Fruit fly (Drosophila melanogaster) whole organism, embryonic: Measurements from ENCODE around the gene AGO2.

Experiments
- Adf1 ChIP-seq: fragments of 200-800 bp; sonication (Bioruptor generic); IDR thresholded peaks from 2 replicates; pipeline ENCODE4 v1.3.6; 2022; ENCODE audit warnings: missing biosample characterization, missing genetic modification characterization
- Atf-2 ChIP-seq: fragments of 200-800 bp; sonication (Bioruptor generic); optimal IDR thresholded peaks from 2 replicates; lab custom pipeline; 2016; ENCODE audit warnings: missing biosample characterization, missing genetic modification characterization
- BtbVII ChIP-seq: fragments of 200-800 bp; sonication (Bioruptor generic); optimal IDR thresholded peaks from 3 replicates; lab custom pipeline; 2017; ENCODE audit warnings: missing biosample characterization, mild to moderate bottlenecking, missing genetic modification characterization
- CG10462 ChIP-seq: fragments of 200-800 bp; sonication (Bioruptor generic); optimal IDR thresholded peaks from 2 replicates; lab custom pipeline; 2016; ENCODE audit warnings: missing biosample characterization, missing genetic modification characterization
- CG12104 ChIP-seq: fragments of 200-800 bp; sonication (Bioruptor generic); optimal IDR thresholded peaks from 3 replicates; lab custom pipeline; 2016; ENCODE audit warnings: missing biosample characterization, missing genetic modification characterization
- CG15011 ChIP-seq: fragments of 200-800 bp; sonication (Bioruptor generic); optimal IDR thresholded peaks from 3 replicates; lab custom pipeline; 2018; ENCODE audit warnings: missing biosample characterization, mild to moderate bottlenecking, missing genetic modification characterization
- CG15269 ChIP-seq: fragments of 200-800 bp; sonication (Bioruptor generic); optimal IDR thresholded peaks from 2 replicates; lab custom pipeline; 2018; ENCODE audit warnings: missing biosample characterization, mild to moderate bottlenecking, missing genetic modification characterization, moderate library complexity
- CG15601 ChIP-seq: fragments of 200-800 bp; sonication (Bioruptor generic); optimal IDR thresholded peaks from 3 replicates; lab custom pipeline; 2019; ENCODE audit warnings: missing biosample characterization, mild to moderate bottlenecking, missing genetic modification characterization, moderate library complexity
- CG1602 ChIP-seq: fragments of 200-800 bp; sonication (Bioruptor generic); optimal IDR thresholded peaks from 3 replicates; lab custom pipeline; 2016; ENCODE audit warnings: missing biosample characterization, missing genetic modification characterization
- CG1603 ChIP-seq: fragments of 200-800 bp; sonication (Bioruptor generic); optimal IDR thresholded peaks from 2 replicates; lab custom pipeline; 2019; ENCODE audit warnings: missing biosample characterization, mild to moderate bottlenecking, missing genetic modification characterization, moderate library complexity
- CG3726 ChIP-seq: fragments of 200-800 bp; sonication (Bioruptor generic); IDR thresholded peaks from 3 replicates; pipeline ENCODE4, ENCODE4 v1.3.6; 2022; ENCODE audit warnings: missing biosample characterization, missing genetic modification characterization
- CG3838 ChIP-seq: fragments of 200-800 bp; sonication (Bioruptor generic); optimal IDR thresholded peaks from 3 replicates; lab custom pipeline; 2016; ENCODE audit warnings: missing biosample characterization, missing genetic modification characterization
- CG3847 ChIP-seq: fragments of 200-800 bp; sonication (Bioruptor generic); IDR thresholded peaks from 2 replicates; pipeline ENCODE4 v1.3.6; 2022; ENCODE audit warnings: missing biosample characterization, missing genetic modification characterization
- CG4424 ChIP-seq: fragments of 200-800 bp; sonication (Bioruptor generic); optimal IDR thresholded peaks from 3 replicates; lab custom pipeline; 2016; ENCODE audit warnings: missing biosample characterization, missing genetic modification characterization
- CG4820 ChIP-seq: fragments of 200-800 bp; sonication (Bioruptor generic); optimal IDR thresholded peaks from 3 replicates; lab custom pipeline; 2016; ENCODE audit warnings: missing biosample characterization, missing genetic modification characterization
- CG4854 ChIP-seq: fragments of 200-800 bp; sonication (Bioruptor generic); optimal IDR thresholded peaks from 2 replicates; lab custom pipeline; 2016; ENCODE audit warnings: missing biosample characterization, missing genetic modification characterization, inconsistent platforms
- CG6683 ChIP-seq: fragments of 200-800 bp; sonication (Bioruptor generic); optimal IDR thresholded peaks from 2 replicates; lab custom pipeline; 2017; ENCODE audit warnings: missing biosample characterization, mild to moderate bottlenecking, missing genetic modification characterization, missing genetic modification reagents
- CG7928 ChIP-seq: fragments of 200-800 bp; sonication (Bioruptor generic); optimal IDR thresholded peaks from 2 replicates; lab custom pipeline; 2017; ENCODE audit warnings: missing biosample characterization, mild to moderate bottlenecking, missing genetic modification characterization
- CG8388 ChIP-seq: fragments of 200-800 bp; sonication (Bioruptor generic); optimal IDR thresholded peaks from 2 replicates; lab custom pipeline; 2019; ENCODE audit warnings: missing biosample characterization, mild to moderate bottlenecking, missing genetic modification characterization, moderate library complexity
- CG8944 ChIP-seq: fragments of 200-800 bp; sonication (Bioruptor generic); optimal IDR thresholded peaks from 3 replicates; lab custom pipeline; 2016; ENCODE audit warnings: missing biosample characterization, missing genetic modification characterization
- CG9797 ChIP-seq: fragments of 200-800 bp; sonication (Bioruptor generic); optimal IDR thresholded peaks from 3 replicates; lab custom pipeline; 2018; ENCODE audit warnings: missing biosample characterization, mild to moderate bottlenecking, missing genetic modification characterization
- CG9876 ChIP-seq: fragments of 200-800 bp; sonication (Bioruptor generic); optimal IDR thresholded peaks from 2 replicates; lab custom pipeline; 2016; ENCODE audit warnings: missing biosample characterization, missing genetic modification characterization
- Camta ChIP-seq: fragments of 200-800 bp; sonication (Bioruptor generic); optimal IDR thresholded peaks from 2 replicates; lab custom pipeline; 2016; ENCODE audit warnings: missing biosample characterization, missing genetic modification characterization
- D ChIP-seq, 2 experiments: fragments of 200-800 bp in 1 of 2; fragments of >200 bp in 1 of 2; sonication (Bioruptor generic) in 1 of 2; optimal IDR thresholded peaks; 2 replicates in 1 of 2; 3 replicates in 1 of 2; lab custom pipeline; 2017; ENCODE audit warnings: mild to moderate bottlenecking in 1 of 2, missing biosample characterization in 1 of 2, missing genetic modification characterization in 1 of 2, missing genetic modification reagents in 1 of 2
- D19A ChIP-seq: fragments of 200-800 bp; optimal IDR thresholded peaks from 3 replicates; lab custom pipeline; 2019; ENCODE audit warnings: missing biosample characterization, mild to moderate bottlenecking, missing genetic modification characterization, moderate library complexity
- D19B ChIP-seq: fragments of 200-800 bp; sonication (Bioruptor generic); optimal IDR thresholded peaks from 2 replicates; lab custom pipeline; 2017; ENCODE audit warnings: missing biosample characterization, mild to moderate bottlenecking, missing genetic modification characterization
- Fer2 ChIP-seq: fragments of 200-800 bp; sonication (Bioruptor generic); optimal IDR thresholded peaks from 2 replicates; lab custom pipeline; 2018; ENCODE audit warnings: missing biosample characterization, mild to moderate bottlenecking, missing genetic modification characterization, moderate library complexity
- Fer3 ChIP-seq: fragments of 200-800 bp; sonication (Bioruptor generic); optimal IDR thresholded peaks from 2 replicates; lab custom pipeline; 2018; ENCODE audit warnings: missing biosample characterization, mild to moderate bottlenecking, missing genetic modification characterization, moderate library complexity
- Hmr ChIP-seq: fragments of 200-800 bp; sonication (Bioruptor generic); optimal IDR thresholded peaks from 3 replicates; lab custom pipeline; 2017; ENCODE audit warnings: mild to moderate bottlenecking, missing biosample characterization, missing genetic modification reagents, missing genetic modification characterization
- Hr3 ChIP-seq: fragments of 200-800 bp; sonication (Bioruptor generic); optimal IDR thresholded peaks from 3 replicates; lab custom pipeline; 2016; ENCODE audit warnings: missing biosample characterization, missing genetic modification characterization
- MBD-R2 ChIP-seq: fragments of 200-800 bp; sonication (Bioruptor generic); IDR thresholded peaks from 2 replicates; pipeline ENCODE4 v1.3.6; 2022; ENCODE audit warnings: missing biosample characterization, missing genetic modification characterization
- Mes4 ChIP-seq: fragments of 200-800 bp; sonication (Bioruptor generic); optimal IDR thresholded peaks from 2 replicates; lab custom pipeline; 2016; ENCODE audit warnings: missing biosample characterization, missing genetic modification characterization
- NK7.1 ChIP-seq: fragments of 200-800 bp; sonication (Bioruptor generic); optimal IDR thresholded peaks from 3 replicates; lab custom pipeline; 2016; ENCODE audit warnings: missing biosample characterization, missing genetic modification characterization
- Opbp ChIP-seq: fragments of 200-800 bp; sonication (Bioruptor generic); IDR thresholded peaks from 3 replicates; pipeline ENCODE4 v1.3.6; 2022; ENCODE audit warnings: missing biosample characterization, missing genetic modification characterization; ENCODE audit not compliant: partially characterized antibody
- PHDP ChIP-seq: fragments of 200-800 bp; sonication (Bioruptor generic); optimal IDR thresholded peaks from 3 replicates; lab custom pipeline; 2018; ENCODE audit warnings: missing biosample characterization, mild to moderate bottlenecking, missing genetic modification characterization, moderate library complexity
- Sin3A ChIP-seq: fragments of >200 bp; optimal IDR thresholded peaks from 2 replicates; lab custom pipeline; 2018
- Ssrp ChIP-seq: fragments of 200-800 bp; sonication (Bioruptor generic); optimal IDR thresholded peaks from 2 replicates; lab custom pipeline; 2018; ENCODE audit warnings: missing biosample characterization, mild to moderate bottlenecking, missing genetic modification characterization, moderate library complexity
- Trl ChIP-seq, 3 experiments: fragments of >200 bp in 2 of 3; fragments of 200-800 bp in 1 of 3; sonication (Bioruptor generic) in 1 of 3; optimal IDR thresholded peaks; 2 replicates in 1 of 3; 3 replicates in 2 of 3; lab custom pipeline; 2016 to 2017; ENCODE audit warnings: missing biosample characterization in 1 of 3, missing genetic modification characterization in 1 of 3
- al ChIP-seq: fragments of 200-800 bp; sonication (Bioruptor generic); IDR thresholded peaks from 2 replicates; pipeline ENCODE4 v1.3.6; 2022; ENCODE audit warnings: missing biosample characterization, missing genetic modification characterization
- cad ChIP-seq: fragments of >200 bp; optimal IDR thresholded peaks from 2 replicates; lab custom pipeline; 2017; ENCODE audit warnings: missing biosample characterization, missing genetic modification characterization
- crp ChIP-seq, 2 experiments: fragments of 200-800 bp; sonication (Bioruptor generic); optimal IDR thresholded peaks; 2 replicates in 1 of 2; 3 replicates in 1 of 2; lab custom pipeline; 2017; ENCODE audit warnings: missing biosample characterization in 2 of 2, missing genetic modification characterization in 2 of 2, mild to moderate bottlenecking in 1 of 2, moderate library complexity in 1 of 2
- fd3F ChIP-seq: fragments of 200-800 bp; sonication (Bioruptor generic); optimal IDR thresholded peaks from 2 replicates; lab custom pipeline; 2018; ENCODE audit warnings: missing biosample characterization, mild to moderate bottlenecking, missing genetic modification characterization, moderate library complexity
- hbn ChIP-seq: fragments of 200-800 bp; sonication (Bioruptor generic); IDR thresholded peaks from 2 replicates; pipeline ENCODE4 v1.3.6; 2022; ENCODE audit warnings: missing biosample characterization, missing genetic modification characterization; ENCODE audit not compliant: partially characterized antibody
- hkb ChIP-seq, 2 experiments: fragments of 200-800 bp in 1 of 2; fragments of >200 bp in 1 of 2; sonication (Bioruptor generic) in 1 of 2; IDR thresholded peaks in 1 of 2; optimal IDR thresholded peaks in 1 of 2; 2 replicates each; pipeline versions ENCODE4 v1.3.6 to Lab custom; 2017 to 2022; ENCODE audit warnings: missing biosample characterization in 1 of 2, missing genetic modification characterization in 1 of 2
- jumu ChIP-seq: fragments of 200-800 bp; sonication (Bioruptor generic); optimal IDR thresholded peaks from 3 replicates; lab custom pipeline; 2016; ENCODE audit warnings: missing biosample characterization, missing genetic modification characterization
- lmd ChIP-seq: fragments of 200-800 bp; sonication (Bioruptor generic); IDR thresholded peaks from 2 replicates; pipeline ENCODE4 v1.3.6; 2022; ENCODE audit warnings: missing biosample characterization, missing genetic modification characterization
- repo ChIP-seq: fragments of 200-800 bp; sonication (Bioruptor generic); optimal IDR thresholded peaks from 2 replicates; lab custom pipeline; 2016; ENCODE audit warnings: missing biosample characterization, missing genetic modification characterization
- slbo ChIP-seq: fragments of 200-800 bp; sonication (Bioruptor generic); IDR thresholded peaks from 2 replicates; pipeline ENCODE4 v1.3.6; 2022; ENCODE audit warnings: missing biosample characterization, missing genetic modification characterization
- unc-4 ChIP-seq: fragments of 200-800 bp; sonication (Bioruptor generic); IDR thresholded peaks from 2 replicates; pipeline ENCODE4 v1.3.6; 2022; ENCODE audit warnings: missing biosample characterization, missing genetic modification characterization; ENCODE audit not compliant: partially characterized antibody
- wdn ChIP-seq: fragments of 200-800 bp; sonication (Bioruptor generic); IDR thresholded peaks from 2 replicates; pipeline ENCODE4 v1.3.6; 2022; ENCODE audit warnings: missing biosample characterization, missing genetic modification characterization

AGO2 gene

dm6 chr3L:15523806-15524346 lies 30.0 kb upstream of the AGO2 start, which contains the start of gene CG7945 (continued):
- no peak for TF ChIP-seq CG7928 (GFP tag; lab: Kevin White, UChicago)
- no peak for TF ChIP-seq CG15011
- no peak for TF ChIP-seq Adf1
- TF ChIP-seq slbo (GFP tag; lab: Robert Waterston, UW) = no peak
- TF ChIP-seq CG15269 (tag; lab: Kevin White, UChicago) = no peak
- TF ChIP-seq CG9876 = no peak
- no peak for TF ChIP-seq al (GFP tag; lab: Robert Waterston, UW)
- TF ChIP-seq CG8944 = no peak
- TF ChIP-seq CG12104 = no peak
- TF ChIP-seq CG4854 = no peak
- peak; percentile 70 for TF ChIP-seq CG9797
- TF ChIP-seq cad (GFP tag; lab: Kevin White, UChicago) = no peak
- no peak for TF ChIP-seq CG1602
- no peak for TF ChIP-seq Fer3
- no peak for TF ChIP-seq Fer2 (tag; lab: Kevin White, UChicago)
- TF ChIP-seq D19A (tag; lab: Kevin White, UChicago) = no peak
- peak in 1 of 2 experiments; percentile 25 for TF ChIP-seq crp (GFP tag; optimal IDR thresholded peaks at IDR 0.05; lab: Kevin White, UChicago)
- peak; percentile 60 for TF ChIP-seq CG1603 (tag; lab: Kevin White, UChicago)
- no peak for TF ChIP-seq CG8388 (GFP tag; lab: Kevin White, UChicago)
- no peak for TF ChIP-seq hkb (optimal IDR thresholded peaks at IDR 0.05; lab: Kevin White, UChicago)
- TF ChIP-seq hkb (GFP tag; IDR thresholded peaks at IDR 0.05; lab: Robert Waterston, UW) = no peak
- no peak for TF ChIP-seq Sin3A (lab: Kevin White, UChicago)
- peak; percentile 53 for TF ChIP-seq CG15601 (tag; lab: Kevin White, UChicago)
- TF ChIP-seq CG3838 (GFP tag; lab: Kevin White, UChicago) = no peak
- no peak for TF ChIP-seq Atf-2 (GFP tag; lab: Kevin White, UChicago)
- no peak for TF ChIP-seq CG6683 (GFP tag; lab: Kevin White, UChicago)
- TF ChIP-seq BtbVII (GFP tag; lab: Kevin White, UChicago) = no peak
- TF ChIP-seq CG4424 = no peak
- peak; percentile 71; the same call in 2 of the 3 replicates for TF ChIP-seq Opbp (GFP tag; lab: Robert Waterston, UW)
- no peak for TF ChIP-seq Mes4
- no peak for TF ChIP-seq Trl (optimal IDR thresholded peaks at IDR 0.05; lab: Kevin White, UChicago)
- TF ChIP-seq Trl (GFP tag; optimal IDR thresholded peaks at IDR 0.05; lab: Kevin White, UChicago) = no peak
- TF ChIP-seq Camta (GFP tag; lab: Kevin White, UChicago) = no peak
- no peak for TF ChIP-seq D (optimal IDR thresholded peaks at IDR 0.05; lab: Kevin White, UChicago)
- TF ChIP-seq D (GFP tag; optimal IDR thresholded peaks at IDR 0.05; lab: Kevin White, UChicago) = no peak
- no peak for TF ChIP-seq CG10462 (GFP tag; lab: Kevin White, UChicago)
- no peak for TF ChIP-seq Ssrp (tag; lab: Kevin White, UChicago)
- no peak for TF ChIP-seq lmd (GFP tag; lab: Robert Waterston, UW)
- no peak for TF ChIP-seq fd3F (GFP tag; lab: Kevin White, UChicago)
- no peak for TF ChIP-seq jumu (GFP tag; lab: Kevin White, UChicago)
- no peak for TF ChIP-seq D19B (GFP tag; lab: Kevin White, UChicago)
- peak; percentile 67 for TF ChIP-seq MBD-R2
- peak; percentile 69 for TF ChIP-seq unc-4 (GFP tag; lab: Robert Waterston, UW)
- no peak for TF ChIP-seq CG4820 (GFP tag; lab: Kevin White, UChicago)
- no peak for TF ChIP-seq Hmr (GFP tag; lab: Kevin White, UChicago)
- TF ChIP-seq CG3847 (GFP tag; lab: Robert Waterston, UW) = no peak
- no peak for TF ChIP-seq CG3726 (GFP tag; lab: Robert Waterston, UW)
- TF ChIP-seq repo (GFP tag; lab: Kevin White, UChicago) = no peak
- TF ChIP-seq NK7.1 (GFP tag; lab: Kevin White, UChicago) = no peak
- TF ChIP-seq Hr3 (GFP tag; lab: Kevin White, UChicago) = no peak
- peak; percentile 63 for TF ChIP-seq hbn
- TF ChIP-seq wdn (GFP tag; lab: Robert Waterston, UW) = no peak
- TF ChIP-seq PHDP (tag; lab: Kevin White, UChicago) = no peak
